Worm (Caenorhabditis elegans): ENCODE data around the gene Y48G9A.6.

Y48G9A.6 gene

DNA sequence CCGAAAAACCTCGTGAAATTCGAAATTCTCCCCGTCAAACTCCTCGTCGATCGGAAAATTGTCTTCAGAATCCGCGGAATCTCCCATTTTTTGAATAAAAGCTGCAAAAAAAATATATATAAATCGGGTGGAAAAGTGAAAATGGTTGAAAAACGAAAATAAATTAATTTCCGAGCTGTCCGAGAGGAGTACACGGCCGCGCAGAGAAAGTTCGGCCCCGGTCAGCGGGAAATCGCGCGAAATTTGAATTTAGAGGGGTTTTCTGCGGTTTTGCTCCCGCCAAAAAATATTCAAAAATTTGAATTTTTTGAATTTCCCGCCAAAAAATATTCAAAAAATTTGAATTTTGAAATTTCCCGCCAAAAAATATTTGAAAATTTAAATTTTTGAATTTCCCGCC, 844 bp upstream of the Y48G9A.6 start, which contains the start of gene Y48G9A.11:
Gene Y48G9A.11 (minus strand): TSS at position 101 of the 400 bp plus-strand sequence.
- TF ChIP-seq ceh-82 (tag; optimal IDR thresholded peaks at IDR 0.05): no peak

DNA sequence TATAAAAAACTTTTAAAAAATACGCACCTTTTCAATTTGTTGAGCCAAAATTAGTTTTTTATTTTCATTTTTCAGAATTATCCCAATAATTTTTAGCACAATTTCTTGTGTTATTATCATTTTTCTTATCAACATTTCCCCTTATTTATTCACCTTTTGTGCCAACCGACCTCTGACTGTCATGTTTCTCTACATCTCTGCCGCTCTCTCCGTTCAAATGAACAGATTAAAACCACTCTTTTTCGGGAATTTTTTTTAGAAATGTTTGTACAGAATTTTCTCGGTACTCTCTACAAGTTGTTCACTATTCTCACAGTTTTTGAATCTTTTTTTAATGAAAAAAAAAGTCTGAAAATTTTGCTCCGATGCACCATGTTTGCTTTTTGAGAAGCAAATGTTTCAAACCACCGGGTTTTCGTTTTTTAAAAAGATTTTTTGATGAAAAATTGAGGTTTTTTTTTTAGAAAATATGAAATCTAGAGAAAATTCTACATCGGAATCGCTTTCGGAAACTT, 6.1 kb downstream of the Y48G9A.6 start, which contains the start of gene frl-1:
Gene frl-1 (plus strand): TSS at position 465 of the 515 bp plus-strand sequence.
- TF ChIP-seq skn-1 (tag; optimal IDR thresholded peaks at IDR 0.05): no peak
- TF ChIP-seq elt-2 (tag; optimal IDR thresholded peaks at IDR 0.05): peak; percentile 68
- no peak for TF ChIP-seq lin-39 (tag; optimal IDR thresholded peaks at IDR 0.05)
- no peak for TF ChIP-seq zag-1 (tag; optimal IDR thresholded peaks at IDR 0.05)
- TF ChIP-seq ceh-16 (tag; optimal IDR thresholded peaks at IDR 0.05): no peak
- TF ChIP-seq pqm-1 (tag; optimal IDR thresholded peaks at IDR 0.05): peak; percentile 18
- no peak for TF ChIP-seq mml-1 (tag; optimal IDR thresholded peaks at IDR 0.05)
- TF ChIP-seq pha-4 (tag; optimal IDR thresholded peaks at IDR 0.05): peak; percentile 68
- no peak for TF ChIP-seq snpc-4 (tag; optimal IDR thresholded peaks at IDR 0.05)

DNA sequence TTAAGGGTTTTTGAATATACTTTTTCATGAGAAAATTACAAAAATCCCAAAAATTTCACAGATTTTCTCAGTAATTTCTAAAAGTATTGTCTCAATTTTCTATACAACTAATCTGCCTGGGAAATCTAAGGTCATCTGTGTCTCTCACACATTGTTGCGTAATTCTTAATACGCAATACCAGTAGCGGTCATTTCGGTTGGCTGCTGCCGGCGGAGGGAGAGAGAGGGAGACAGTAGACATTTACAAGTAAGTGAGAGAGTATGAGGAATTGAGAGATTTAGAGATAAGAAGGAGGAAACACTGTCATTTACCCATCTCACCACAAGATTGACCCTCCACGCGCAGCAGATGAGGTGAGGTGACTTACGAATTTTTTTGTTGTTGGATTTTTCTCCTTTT, 8.3 kb downstream of the Y48G9A.6 start:
- TF ChIP-seq egl-27 (tag; optimal IDR thresholded peaks at IDR 0.05) (no peak), jun-1 (tag; optimal IDR thresholded peaks at IDR 0.05) (no peak), skn-1 (tag; optimal IDR thresholded peaks at IDR 0.05) (no peak), nhr-77 (tag; optimal IDR thresholded peaks at IDR 0.05) (no peak), nhr-25 (tag; optimal IDR thresholded peaks at IDR 0.05) (peak; percentile 51), fkh-2 (tag; optimal IDR thresholded peaks at IDR 0.05) (no peak), pqm-1 (tag; optimal IDR thresholded peaks at IDR 0.05) (no peak), ztf-4 (tag; optimal IDR thresholded peaks at IDR 0.05) (no peak), ztf-11 (tag; optimal IDR thresholded peaks at IDR 0.05) (no peak), snpc-4 (tag; optimal IDR thresholded peaks at IDR 0.05) (no peak), hmg-11 (tag; optimal IDR thresholded peaks at IDR 0.05) (peak; percentile 4), nhr-67 (tag; optimal IDR thresholded peaks at IDR 0.05) (no peak), elt-3 (tag; optimal IDR thresholded peaks at IDR 0.05) (no peak), fkh-10 (GFP tag; optimal IDR thresholded peaks at IDR 0.05) (no peak), nfya-1 (tag; optimal IDR thresholded peaks at IDR 0.05; ENCODE audit: insufficient read depth) (no peak), nhr-23 (tag; optimal IDR thresholded peaks at IDR 0.05) (peak; percentile 59), aly-2 (tag; optimal IDR thresholded peaks at IDR 0.05) (no peak), ceh-28 (tag; optimal IDR thresholded peaks at IDR 0.05) (no peak), lin-15B (tag; optimal IDR thresholded peaks at IDR 0.05) (no peak), elt-2 (tag; optimal IDR thresholded peaks at IDR 0.05) (no peak), nhr-28 (tag; optimal IDR thresholded peaks at IDR 0.05) (no peak), nhr-237 (tag; optimal IDR thresholded peaks at IDR 0.05) (no peak)

DNA sequence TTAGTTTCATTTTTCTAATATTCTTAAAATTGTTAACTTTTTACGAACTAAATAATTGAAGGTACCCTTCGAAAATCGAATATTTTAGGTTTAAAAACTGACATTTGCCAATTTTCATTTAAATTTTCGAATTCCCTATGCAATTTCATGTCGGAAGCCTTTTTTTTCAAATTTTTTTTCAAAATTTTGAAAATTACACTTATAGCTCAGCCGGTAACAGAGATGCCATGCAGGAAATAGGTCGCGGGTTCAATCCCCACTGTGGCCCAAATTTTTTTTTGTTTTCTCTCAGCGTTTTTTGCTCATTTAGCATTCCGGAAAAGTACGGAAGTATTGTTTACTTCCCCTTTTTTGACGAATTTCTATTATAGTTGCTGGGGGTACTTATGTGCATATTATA, 11.7 kb downstream of the Y48G9A.6 start:
- no peak for TF ChIP-seq hmg-11 (tag; optimal IDR thresholded peaks at IDR 0.05)
- TF ChIP-seq unc-62 (GFP tag; optimal IDR thresholded peaks at IDR 0.05): no peak
- no peak for TF ChIP-seq nhr-77 (tag; optimal IDR thresholded peaks at IDR 0.05)
- no peak for TF ChIP-seq mdl-1 (tag; optimal IDR thresholded peaks at IDR 0.05)
- TF ChIP-seq lin-15B (tag; optimal IDR thresholded peaks at IDR 0.05): no peak
- no peak for TF ChIP-seq aly-2 (tag; optimal IDR thresholded peaks at IDR 0.05)

DNA sequence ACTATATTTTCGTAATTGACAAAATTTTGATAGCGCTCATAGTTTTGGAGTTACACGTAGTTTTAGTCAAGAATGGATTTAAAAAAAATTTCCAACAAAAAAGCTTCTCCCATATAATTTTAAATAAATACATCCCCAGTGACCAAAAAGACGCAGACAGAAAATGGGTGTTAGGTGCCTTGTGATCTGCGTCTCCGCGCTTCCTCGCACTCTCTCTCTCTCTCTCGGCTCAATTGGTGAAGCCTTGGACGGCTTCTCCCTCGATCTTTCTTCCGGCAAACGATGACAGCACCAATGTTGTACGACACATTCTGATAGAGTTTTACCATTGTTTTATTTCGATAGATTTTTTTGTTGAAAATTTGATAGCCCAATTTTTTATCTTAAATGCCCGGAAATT, 12.3 kb downstream of the Y48G9A.6 start:
- TF ChIP-seq hmg-11 (tag; optimal IDR thresholded peaks at IDR 0.05): peak; percentile 52
- TF ChIP-seq lsy-12 (tag; optimal IDR thresholded peaks at IDR 0.05): no peak
- peak; percentile 45 for TF ChIP-seq nfya-1 (tag; optimal IDR thresholded peaks at IDR 0.05; ENCODE audit: insufficient read depth)
- peak; percentile 33 for TF ChIP-seq lin-39 (tag; optimal IDR thresholded peaks at IDR 0.05)

DNA sequence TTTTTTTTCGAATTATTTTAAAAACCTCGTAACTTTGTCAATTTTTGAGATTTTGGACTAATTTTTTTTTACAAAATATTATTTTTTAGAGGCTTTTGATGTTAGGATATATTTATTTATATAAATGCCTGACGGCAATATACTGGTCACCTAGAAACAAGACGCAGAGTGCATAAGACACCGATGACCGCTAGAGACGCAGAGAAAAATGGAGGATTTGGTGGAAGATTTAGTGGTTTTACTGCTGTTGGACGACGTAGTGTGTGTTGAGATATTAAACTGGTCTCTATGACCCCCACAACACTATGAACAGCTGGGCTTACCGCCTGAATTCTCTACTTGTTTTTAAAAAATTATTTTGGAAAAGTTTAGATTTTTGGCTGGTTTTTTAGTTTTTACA, 14.4 kb downstream of the Y48G9A.6 start:
- TF ChIP-seq skn-1 (tag; optimal IDR thresholded peaks at IDR 0.05) (no peak), ztf-11 (tag; optimal IDR thresholded peaks at IDR 0.05) (no peak), snpc-4 (tag; optimal IDR thresholded peaks at IDR 0.05) (no peak), ceh-16 (tag; optimal IDR thresholded peaks at IDR 0.05) (no peak), aly-2 (tag; optimal IDR thresholded peaks at IDR 0.05) (no peak), zag-1 (tag; optimal IDR thresholded peaks at IDR 0.05) (no peak), nhr-76 (tag; optimal IDR thresholded peaks at IDR 0.05) (no peak), egl-5 (tag; optimal IDR thresholded peaks at IDR 0.05) (peak; percentile 29), lsy-12 (tag; optimal IDR thresholded peaks at IDR 0.05) (no peak), egl-27 (tag; optimal IDR thresholded peaks at IDR 0.05) (no peak), nhr-23 (tag; optimal IDR thresholded peaks at IDR 0.05) (peak; percentile 71), daf-12 (tag; optimal IDR thresholded peaks at IDR 0.05) (no peak), fkh-2 (tag; optimal IDR thresholded peaks at IDR 0.05) (no peak), ceh-9 (tag; optimal IDR thresholded peaks at IDR 0.05) (no peak), R02D3.7 (tag; optimal IDR thresholded peaks at IDR 0.05) (no peak), nhr-25 (tag; optimal IDR thresholded peaks at IDR 0.05) (no peak), lin-15B (tag; optimal IDR thresholded peaks at IDR 0.05) (peak; percentile 7), nfya-1 (tag; optimal IDR thresholded peaks at IDR 0.05; ENCODE audit: insufficient read depth) (peak; percentile 17), ceh-28 (tag; optimal IDR thresholded peaks at IDR 0.05) (no peak), elt-1 (tag; optimal IDR thresholded peaks at IDR 0.05) (no peak), pha-4 (tag; optimal IDR thresholded peaks at IDR 0.05) (no peak), mml-1 (tag; optimal IDR thresholded peaks at IDR 0.05) (no peak), nhr-28 (tag; optimal IDR thresholded peaks at IDR 0.05) (no peak), ceh-82 (tag; optimal IDR thresholded peaks at IDR 0.05) (no peak), eor-1 (tag; optimal IDR thresholded peaks at IDR 0.05) (no peak), unc-62 (GFP tag; optimal IDR thresholded peaks at IDR 0.05) (no peak), ZK546.5 (tag; optimal IDR thresholded peaks at IDR 0.05) (no peak)

All from whole organism, L3 larva.